Fruit fly (Drosophila melanogaster) whole organism, wandering third instar larva: Measurements from ENCODE around the gene Mdh1.

Source experiments
- CrebA ChIP-seq: fragments of 200-800 bp; sonication (Bioruptor generic); optimal IDR thresholded peaks from 2 replicates; lab custom pipeline; 2016; ENCODE audit warnings: missing biosample characterization, mild to moderate bottlenecking, missing genetic modification characterization, borderline replicate concordance
- Hr78 ChIP-seq: fragments of >200 bp; optimal IDR thresholded peaks from 2 replicates; lab custom pipeline; 2017; ENCODE audit warnings: missing biosample characterization, missing genetic modification characterization
- Hr83 ChIP-seq: fragments of 200-300 bp; sonication (Bioruptor generic); optimal IDR thresholded peaks from 2 replicates; lab custom pipeline; 2016; ENCODE audit warnings: missing biosample characterization, mild to moderate bottlenecking, missing genetic modification characterization, moderate library complexity; ENCODE audit not compliant: poor library complexity, severe bottlenecking
- Myc ChIP-seq: fragments of >200 bp; optimal IDR thresholded peaks from 2 replicates; lab custom pipeline; 2017
- Rel ChIP-seq, 2 experiments: fragments of 200-800 bp; sonication (Bioruptor generic) in 1 of 2; optimal IDR thresholded peaks; 2 replicates in 1 of 2; 3 replicates in 1 of 2; lab custom pipeline; 2016 to 2019; ENCODE audit warnings: mild to moderate bottlenecking in 2 of 2, missing biosample characterization in 2 of 2, missing genetic modification characterization in 2 of 2, moderate library complexity in 1 of 2
- br ChIP-seq: fragments of 200-800 bp; sonication (Bioruptor generic); optimal IDR thresholded peaks from 2 replicates; lab custom pipeline; 2016; ENCODE audit warnings: missing biosample characterization, missing genetic modification characterization
- dmrt93B ChIP-seq: fragments of 200-800 bp; sonication (Bioruptor generic); optimal IDR thresholded peaks from 2 replicates; lab custom pipeline; 2018; ENCODE audit warnings: missing biosample characterization, mild to moderate bottlenecking, missing genetic modification characterization
- h ChIP-seq: fragments of 200-800 bp; sonication (Bioruptor generic); optimal IDR thresholded peaks from 3 replicates; lab custom pipeline; 2016; ENCODE audit warnings: missing biosample characterization, mild to moderate bottlenecking, missing genetic modification characterization
- psq ChIP-seq: fragments of 200-800 bp; sonication (Bioruptor generic); optimal IDR thresholded peaks from 3 replicates; lab custom pipeline; 2017; ENCODE audit warnings: missing biosample characterization, mild to moderate bottlenecking, missing genetic modification characterization, moderate library complexity
- usp ChIP-seq: fragments of >200 bp; optimal IDR thresholded peaks from 2 replicates; lab custom pipeline; 2017; ENCODE audit warnings: missing biosample characterization, missing genetic modification characterization

- TF ChIP-seq Hr78 (GFP tag; lab: Kevin White, UChicago) (no peak), Hr83 (GFP tag; lab: Kevin White, UChicago) (no peak), usp (GFP tag; lab: Kevin White, UChicago) (no peak), Rel (GFP tag; optimal IDR thresholded peaks at IDR 0.05; lab: Kevin White, UChicago) (no peak), Rel (tag; optimal IDR thresholded peaks at IDR 0.05; lab: Kevin White, UChicago) (no peak), h (GFP tag; lab: Kevin White, UChicago) (peak; percentile 44), CrebA (GFP tag; lab: Kevin White, UChicago) (no peak), dmrt93B (GFP tag; lab: Kevin White, UChicago) (no peak), br (no peak), Myc (lab: Kevin White, UChicago) (peak; percentile 9), psq (peak; percentile 27)
These were observed 9.8 kb downstream of the Mdh1 start, which contains the start of the genes Cdk1 and mRpS7 for dm6 chr2L:10386208-10386805.
